Worm (Caenorhabditis elegans) whole organism, L4 larva: Measurements from ENCODE around the gene eng-1.

ENCODE experiments used
- T20F7.1 ChIP-seq: fragments of 200-800 bp; sonication (Bioruptor generic); optimal IDR thresholded peaks from 2 replicates; lab custom pipeline; 2018; ENCODE audit warnings: mild to moderate bottlenecking, missing genetic modification characterization, missing compliant biosample characterization
- T26A8.4 ChIP-seq: fragments of 200-800 bp; sonication (Bioruptor generic); IDR thresholded peaks from 2 replicates; pipeline ENCODE4 v1.3.6; 2022; ENCODE audit warnings: missing genetic modification characterization, missing compliant biosample characterization
- aha-1 ChIP-seq: fragments of 150-350 bp; peaks from one replicate; lab custom pipeline; 2014; ENCODE audit warnings: missing biosample characterization, missing genetic modification characterization
- ceh-44 ChIP-seq: fragments of 200-800 bp; sonication (Bioruptor generic); IDR thresholded peaks from 2 replicates; pipeline ENCODE4 v1.3.6; 2022; ENCODE audit warnings: missing genetic modification reagents, missing genetic modification characterization, missing compliant biosample characterization
- ces-1 ChIP-seq: fragments of 150-350 bp; sonication (generic microtip); optimal IDR thresholded peaks from 4 replicates; lab custom pipeline; 2014; ENCODE audit warnings: missing biosample characterization, missing genetic modification reagents, missing genetic modification characterization
- cey-2 ChIP-seq: sonication (generic microtip); optimal IDR thresholded peaks from 3 replicates; lab custom pipeline; 2017; ENCODE audit warnings: missing genetic modification characterization, mild to moderate bottlenecking, missing compliant biosample characterization, antibody characterized with exemption, borderline replicate concordance; ENCODE audit not compliant: insufficient read depth
- ctbp-1 ChIP-seq: fragments of 200-800 bp; sonication (Bioruptor generic); IDR thresholded peaks from 2 replicates; pipeline ENCODE4 v1.3.6; 2022; ENCODE audit warnings: missing genetic modification reagents, missing genetic modification characterization, missing compliant biosample characterization
- daf-16 ChIP-seq, 3 experiments: sonication (generic microtip); optimal IDR thresholded peaks; 2 replicates each; lab custom pipeline; 2016 to 2017; ENCODE audit warnings: missing genetic modification characterization in 3 of 3, missing genetic modification reagents in 3 of 3, mild to moderate bottlenecking in 2 of 3, missing compliant biosample characterization in 2 of 3, missing biosample characterization in 1 of 3, moderate library complexity in 1 of 3
- dmd-6 ChIP-seq: fragments of 200-800 bp; sonication (Bioruptor generic); IDR thresholded peaks from 2 replicates; pipeline ENCODE4 v1.3.6; 2022; ENCODE audit warnings: missing genetic modification reagents, missing genetic modification characterization, missing compliant biosample characterization
- dmd-9 ChIP-seq: fragments of 200-800 bp; sonication (Bioruptor generic); IDR thresholded peaks from 2 replicates; pipeline ENCODE4 v1.3.6; 2022; ENCODE audit warnings: missing genetic modification reagents, missing genetic modification characterization, missing compliant biosample characterization
- dve-1 ChIP-seq: sonication (generic microtip); optimal IDR thresholded peaks from 2 replicates; lab custom pipeline; 2017; ENCODE audit warnings: antibody characterized with exemption, mild to moderate bottlenecking, missing genetic modification characterization, missing compliant biosample characterization; ENCODE audit not compliant: insufficient read depth
- egl-43 ChIP-seq: fragments of 200-800 bp; sonication (Bioruptor generic); IDR thresholded peaks from 2 replicates; pipeline ENCODE4 v1.3.6; 2022; ENCODE audit warnings: missing genetic modification reagents, missing genetic modification characterization, missing compliant biosample characterization
- fos-1 ChIP-seq: fragments of 150-350 bp; optimal IDR thresholded peaks from 2 replicates; lab custom pipeline; 2014; ENCODE audit warnings: missing biosample characterization, missing genetic modification characterization
- hif-1 ChIP-seq, 2 experiments: sonication (generic microtip); optimal IDR thresholded peaks; 2 replicates each; lab custom pipeline; 2016 to 2017; ENCODE audit warnings: missing compliant biosample characterization in 2 of 2, missing genetic modification characterization in 2 of 2, missing genetic modification reagents in 2 of 2, missing genotype in 2 of 2, mild to moderate bottlenecking in 1 of 2
- hlh-11 ChIP-seq: fragments of 200-800 bp; sonication (Bioruptor generic); optimal IDR thresholded peaks from 2 replicates; lab custom pipeline; 2018; ENCODE audit warnings: mild to moderate bottlenecking, missing genetic modification characterization, missing compliant biosample characterization
- hlh-30 ChIP-seq: sonication (generic microtip); optimal IDR thresholded peaks from 2 replicates; lab custom pipeline; 2017; ENCODE audit warnings: antibody characterized with exemption, mild to moderate bottlenecking, missing genetic modification characterization, missing compliant biosample characterization; ENCODE audit not compliant: insufficient read depth
- hmg-1.1 ChIP-seq: fragments of 200-800 bp; sonication (Bioruptor generic); IDR thresholded peaks from 2 replicates; pipeline ENCODE4 v1.3.6; 2022; ENCODE audit warnings: missing genetic modification reagents, missing genetic modification characterization, missing compliant biosample characterization
- jun-1 ChIP-seq: fragments of 150-350 bp; optimal IDR thresholded peaks from 2 replicates; lab custom pipeline; 2014; ENCODE audit warnings: missing biosample characterization, missing genetic modification reagents, missing genetic modification characterization
- lin-29 ChIP-seq: fragments of 200-800 bp; sonication (Bioruptor generic); IDR thresholded peaks from 2 replicates; pipeline ENCODE4 v1.3.6; 2022; ENCODE audit warnings: missing genetic modification reagents, missing genetic modification characterization, missing compliant biosample characterization
- lin-38 ChIP-seq: fragments of 200-800 bp; sonication (Bioruptor generic); IDR thresholded peaks from 2 replicates; pipeline ENCODE4 v1.3.6; 2022; ENCODE audit warnings: missing genetic modification reagents, missing genetic modification characterization, missing compliant biosample characterization
- lsy-2 ChIP-seq, 2 experiments: fragments of 150-350 bp in 1 of 2; sonication (generic microtip) in 1 of 2; optimal IDR thresholded peaks; 2 replicates each; lab custom pipeline; 2014 to 2017; ENCODE audit warnings: missing biosample characterization in 2 of 2, missing genetic modification characterization in 2 of 2
- mdl-1 ChIP-seq, 2 experiments: fragments of 150-350 bp in 1 of 2; sonication (generic microtip) in 1 of 2; optimal IDR thresholded peaks; 2 replicates each; lab custom pipeline; 2014 to 2017; ENCODE audit warnings: missing biosample characterization in 2 of 2, missing genetic modification characterization in 2 of 2
- mdt-29 ChIP-seq: fragments of 200-800 bp; sonication (Bioruptor generic); IDR thresholded peaks from 2 replicates; pipeline ENCODE4 v1.3.6; 2022; ENCODE audit warnings: missing genetic modification reagents, missing genetic modification characterization, missing compliant biosample characterization
- mep-1 ChIP-seq: fragments of 150-350 bp; sonication (generic microtip); optimal IDR thresholded peaks from 3 replicates; lab custom pipeline; 2014; ENCODE audit warnings: missing biosample characterization, missing genetic modification characterization
- mes-2 ChIP-seq: sonication (generic microtip); optimal IDR thresholded peaks from 2 replicates; lab custom pipeline; 2016; ENCODE audit warnings: missing genotype, mild to moderate bottlenecking, missing genetic modification characterization, missing compliant biosample characterization; ENCODE audit not compliant: poor library complexity, severe bottlenecking
- mxl-2 ChIP-seq: fragments of 200-800 bp; sonication (Bioruptor generic); conservative IDR thresholded peaks from 2 replicates; pipeline ENCODE4 v1.3.6; 2022; ENCODE audit warnings: missing genetic modification reagents, missing genetic modification characterization, missing compliant biosample characterization
- nhr-28 ChIP-seq: fragments of 150-350 bp; optimal IDR thresholded peaks from 2 replicates; lab custom pipeline; 2014; ENCODE audit warnings: missing biosample characterization, missing genetic modification characterization
- nhr-48 ChIP-seq: sonication (generic microtip); optimal IDR thresholded peaks from 2 replicates; lab custom pipeline; 2016; ENCODE audit warnings: mild to moderate bottlenecking, missing genetic modification characterization, missing compliant biosample characterization
- nhr-77 ChIP-seq: fragments of 150-350 bp; optimal IDR thresholded peaks from 2 replicates; lab custom pipeline; 2014; ENCODE audit warnings: missing biosample characterization, missing genetic modification characterization
- php-3 ChIP-seq: fragments of 200-800 bp; sonication (Bioruptor generic); IDR thresholded peaks from 2 replicates; pipeline ENCODE4 v1.3.6; 2022; ENCODE audit warnings: missing genetic modification reagents, missing genetic modification characterization, missing compliant biosample characterization
- snpc-4 ChIP-seq: fragments of 150-350 bp; optimal IDR thresholded peaks from 2 replicates; lab custom pipeline; 2014; ENCODE audit warnings: missing biosample characterization, missing genetic modification characterization
- spr-1 ChIP-seq: sonication (generic microtip); optimal IDR thresholded peaks from 2 replicates; lab custom pipeline; 2016; ENCODE audit warnings: mild to moderate bottlenecking, missing genetic modification characterization, missing compliant biosample characterization

The eng-1 gene

DNA sequence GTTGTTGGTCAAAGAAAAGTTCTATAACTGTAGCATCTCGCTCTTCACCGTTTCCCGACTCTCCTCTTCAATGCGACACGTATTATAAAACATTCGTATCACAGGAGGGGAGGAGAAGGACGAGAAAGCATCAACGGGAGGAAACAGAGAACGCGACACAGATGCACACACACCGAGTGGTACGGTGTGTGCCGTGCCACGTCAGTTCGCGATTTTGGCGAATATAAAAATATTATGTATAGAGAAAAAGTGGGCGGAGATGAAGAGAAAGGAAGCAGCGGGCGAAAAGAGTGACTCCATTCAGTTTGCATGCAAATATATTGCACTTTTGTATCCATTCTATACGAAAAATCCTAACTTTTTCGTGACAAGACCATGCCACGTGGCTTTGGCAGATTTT, 46.4 kb upstream of the eng-1 start (continued):
- no peak for TF ChIP-seq mdl-1 (tag; optimal IDR thresholded peaks at IDR 0.05; lab: Kevin White, UChicago)
- no peak for TF ChIP-seq T26A8.4
- TF ChIP-seq hlh-30 (tag; lab: Kevin White, UChicago) = peak; percentile 29
- TF ChIP-seq lin-29 (GFP tag; lab: Robert Waterston, UW) = no peak
- TF ChIP-seq nhr-77 (tag; lab: Kevin White, UChicago) = no peak
- TF ChIP-seq cey-2 (tag; lab: Kevin White, UChicago) = no peak
- TF ChIP-seq egl-43 = no peak
- TF ChIP-seq ceh-44 (GFP tag; lab: Robert Waterston, UW) = no peak
- no peak for TF ChIP-seq aha-1
- TF ChIP-seq nhr-28 (tag; lab: Kevin White, UChicago) = peak; percentile 42
- no peak for TF ChIP-seq jun-1 (tag; lab: Kevin White, UChicago)
- TF ChIP-seq mxl-2 (GFP tag; lab: Robert Waterston, UW) = no peak
- 0 out of 2 replicates have a peak, but pooled peaks have one; percentile 20 for TF ChIP-seq php-3
- TF ChIP-seq snpc-4 (tag; lab: Kevin White, UChicago) = no peak
- TF ChIP-seq ctbp-1 (GFP tag; lab: Robert Waterston, UW) = no peak
- TF ChIP-seq mep-1 (tag; lab: Kevin White, UChicago) = peak; percentile 31

- TF ChIP-seq hif-1 (tag; optimal IDR thresholded peaks at IDR 0.05; lab: Kevin White, UChicago) = no peak
- TF ChIP-seq daf-16 (GFP tag; optimal IDR thresholded peaks at IDR 0.05; lab: Kevin White, UChicago) = peak in 1 of 2 experiments; percentile 3
- peak; percentile 3 for TF ChIP-seq daf-16 (tag; optimal IDR thresholded peaks at IDR 0.05; lab: Kevin White, UChicago)
- peak; percentile 53 for TF ChIP-seq lin-38 (GFP tag; lab: Robert Waterston, UW)
Observed at ce11 chrIII:5908408-5908807, 40.1 kb upstream of the eng-1 start, which contains the start of gene C28H8.3. Gene C28H8.3, plus strand, starts transcription at chrIII:5908700.

ce11 chrIII:5906749-5907148, 38.4 kb upstream of the eng-1 start, which contains the start of gene erd-2.2:
Gene erd-2.2, plus strand, starts transcription at chrIII:5907049.
- TF ChIP-seq T20F7.1 (GFP tag; lab: Kevin White, UChicago) (no peak), daf-16 (GFP tag; optimal IDR thresholded peaks at IDR 0.05; lab: Kevin White, UChicago) (no peak), daf-16 (tag; optimal IDR thresholded peaks at IDR 0.05; lab: Kevin White, UChicago) (peak; percentile 62), hmg-1.1 (GFP tag; lab: Robert Waterston, UW) (no peak), nhr-48 (tag; lab: Kevin White, UChicago) (no peak), php-3 (no peak), mep-1 (tag; lab: Kevin White, UChicago) (no peak), ces-1 (GFP tag; lab: Kevin White, UChicago) (no peak)

ce11 chrIII:5906059-5906458, 37.8 kb upstream of the eng-1 start, which contains the start of gene dpff-1:
Gene dpff-1, minus strand, starts transcription at chrIII:5906346.
- TF ChIP-seq nhr-28 (tag; lab: Kevin White, UChicago) = no peak
- peak; percentile 39; the same call in 1 of the 2 replicates for TF ChIP-seq hmg-1.1 (GFP tag; lab: Robert Waterston, UW)
- TF ChIP-seq mxl-2 (GFP tag; lab: Robert Waterston, UW) = no peak
- 0 out of 2 replicates have a peak, but pooled peaks have one; percentile 7 for TF ChIP-seq dmd-6
- no peak for TF ChIP-seq spr-1 (tag; lab: Kevin White, UChicago)
- no peak for TF ChIP-seq fos-1
- TF ChIP-seq mep-1 (tag; lab: Kevin White, UChicago) = peak; percentile 12
- TF ChIP-seq mes-2 (tag; lab: Kevin White, UChicago) = peak; percentile 64
- TF ChIP-seq dmd-9 (GFP tag; lab: Robert Waterston, UW) = no peak
- TF ChIP-seq hlh-11 = peak; percentile 12
- peak in 1 of 2 experiments; percentile 43 for TF ChIP-seq lsy-2 (tag; optimal IDR thresholded peaks at IDR 0.05; lab: Kevin White, UChicago)
- TF ChIP-seq dve-1 (tag; lab: Kevin White, UChicago) = peak; percentile 30
- TF ChIP-seq hlh-30 (tag; lab: Kevin White, UChicago) = peak; percentile 16
- TF ChIP-seq mdt-29 (GFP tag; lab: Robert Waterston, UW) = no peak
